Fruit fly (Drosophila melanogaster) whole organism, embryonic: ENCODE results near the gene Vlet.

Experiments used
- Ada2b ChIP-seq: fragments of 200-800 bp; sonication (Bioruptor generic); IDR thresholded peaks from 2 replicates; pipeline ENCODE4 v1.3.6; 2022; ENCODE audit warnings: missing biosample characterization, missing genetic modification characterization
- B-H1 ChIP-seq: fragments of 200-800 bp; sonication (Bioruptor generic); IDR thresholded peaks from 3 replicates; pipeline ENCODE4 v1.3.6; 2022; ENCODE audit warnings: missing biosample characterization, missing genetic modification characterization
- CG10654 ChIP-seq: fragments of 200-800 bp; sonication (Bioruptor generic); optimal IDR thresholded peaks from 2 replicates; lab custom pipeline; 2016; ENCODE audit warnings: missing biosample characterization, missing genetic modification characterization
- CG12155 ChIP-seq: fragments of 200-800 bp; sonication (Bioruptor generic); optimal IDR thresholded peaks from 3 replicates; lab custom pipeline; 2016; ENCODE audit warnings: missing biosample characterization, missing genetic modification characterization
- CG1233 ChIP-seq: fragments of 200-800 bp; sonication (Bioruptor generic); optimal IDR thresholded peaks from 4 replicates; lab custom pipeline; 2018; ENCODE audit warnings: missing biosample characterization, mild to moderate bottlenecking, missing genetic modification characterization
- CG17829 ChIP-seq: fragments of 200-800 bp; optimal IDR thresholded peaks from 2 replicates; lab custom pipeline; 2019; ENCODE audit warnings: missing biosample characterization, mild to moderate bottlenecking, missing genetic modification characterization, moderate library complexity
- CG2875 ChIP-seq: fragments of 200-800 bp; sonication (Bioruptor generic); optimal IDR thresholded peaks from 2 replicates; lab custom pipeline; 2017; ENCODE audit warnings: missing biosample characterization, mild to moderate bottlenecking, missing genetic modification characterization, missing genetic modification reagents
- CG31224 ChIP-seq: fragments of 200-800 bp; sonication (Bioruptor generic); IDR thresholded peaks from 2 replicates; pipeline ENCODE4 v1.3.6; 2022; ENCODE audit warnings: missing biosample characterization, missing genetic modification characterization
- CG33557 ChIP-seq: fragments of 200-800 bp; sonication (Bioruptor generic); optimal IDR thresholded peaks from 2 replicates; lab custom pipeline; 2019; ENCODE audit warnings: missing biosample characterization, mild to moderate bottlenecking, missing genetic modification characterization, moderate library complexity
- CG34224 ChIP-seq: fragments of 200-800 bp; sonication (Bioruptor generic); IDR thresholded peaks from 3 replicates; pipeline ENCODE4 v1.3.6; 2022; ENCODE audit warnings: missing biosample characterization, missing genetic modification characterization; ENCODE audit not compliant: partially characterized antibody
- CG34422 ChIP-seq: fragments of 200-800 bp; sonication (Bioruptor generic); IDR thresholded peaks from 3 replicates; pipeline ENCODE4 v1.3.6; 2022; ENCODE audit warnings: missing biosample characterization, missing genetic modification characterization
- CG4820 ChIP-seq: fragments of 200-800 bp; sonication (Bioruptor generic); optimal IDR thresholded peaks from 3 replicates; lab custom pipeline; 2016; ENCODE audit warnings: missing biosample characterization, missing genetic modification characterization
- CG4854 ChIP-seq: fragments of 200-800 bp; sonication (Bioruptor generic); optimal IDR thresholded peaks from 2 replicates; lab custom pipeline; 2016; ENCODE audit warnings: missing biosample characterization, missing genetic modification characterization, inconsistent platforms
- CG5953 ChIP-seq: fragments of 200-800 bp; sonication (Bioruptor generic); IDR thresholded peaks from 2 replicates; pipeline ENCODE4 v1.3.6; 2022; ENCODE audit warnings: missing biosample characterization, missing genetic modification characterization
- CG8359 ChIP-seq: fragments of 200-800 bp; sonication (Bioruptor generic); optimal IDR thresholded peaks from 2 replicates; lab custom pipeline; 2017; ENCODE audit warnings: missing biosample characterization, mild to moderate bottlenecking, missing genetic modification characterization, borderline replicate concordance
- CG9876 ChIP-seq: fragments of 200-800 bp; sonication (Bioruptor generic); optimal IDR thresholded peaks from 2 replicates; lab custom pipeline; 2016; ENCODE audit warnings: missing biosample characterization, missing genetic modification characterization
- Dip2 ChIP-seq: fragments of 200-800 bp; sonication (Bioruptor generic); IDR thresholded peaks from 2 replicates; pipeline ENCODE4 v1.3.6; 2022; ENCODE audit warnings: missing biosample characterization, missing genetic modification characterization
- Dip3 ChIP-seq: fragments of 200-800 bp; sonication (Bioruptor generic); optimal IDR thresholded peaks from 3 replicates; lab custom pipeline; 2016; ENCODE audit warnings: missing biosample characterization, missing genetic modification characterization
- H2.0 ChIP-seq: fragments of 200-800 bp; sonication (Bioruptor generic); IDR thresholded peaks from 2 replicates; pipeline ENCODE4 v1.3.6; 2022; ENCODE audit warnings: missing biosample characterization, missing genetic modification characterization
- Hr39 ChIP-seq: fragments of >200 bp; optimal IDR thresholded peaks from 2 replicates; lab custom pipeline; 2017
- Hr78 ChIP-seq, 2 experiments: fragments of 200-800 bp in 1 of 2; fragments of >200 bp in 1 of 2; sonication (Bioruptor generic) in 1 of 2; optimal IDR thresholded peaks; 2 replicates each; lab custom pipeline; 2017 to 2019; ENCODE audit warnings: missing biosample characterization in 2 of 2, missing genetic modification characterization in 2 of 2, mild to moderate bottlenecking in 1 of 2, moderate library complexity in 1 of 2
- Lim3 ChIP-seq: fragments of 200-800 bp; sonication (Bioruptor generic); IDR thresholded peaks from 2 replicates; pipeline ENCODE4 v1.3.6; 2022; ENCODE audit warnings: missing biosample characterization, missing genetic modification characterization
- NFAT ChIP-seq: fragments of 200-800 bp; sonication (Bioruptor generic); IDR thresholded peaks from 2 replicates; pipeline ENCODE4 v1.3.6; 2022; ENCODE audit warnings: missing biosample characterization, missing genetic modification characterization
- Stat92E ChIP-seq, 3 experiments: fragments of >200 bp in 2 of 3; fragments of 200-800 bp in 1 of 3; sonication (Bioruptor generic) in 1 of 3; optimal IDR thresholded peaks; 2 replicates each; lab custom pipeline; 2017 to 2019; ENCODE audit warnings: missing biosample characterization in 3 of 3, missing genetic modification characterization in 3 of 3, mild to moderate bottlenecking in 1 of 3, moderate library complexity in 1 of 3
- Xbp1 ChIP-seq: fragments of 200-800 bp; sonication (Bioruptor generic); optimal IDR thresholded peaks from 3 replicates; lab custom pipeline; 2016; ENCODE audit warnings: missing biosample characterization, mild to moderate bottlenecking, missing genetic modification characterization
- al ChIP-seq: fragments of 200-800 bp; sonication (Bioruptor generic); IDR thresholded peaks from 2 replicates; pipeline ENCODE4 v1.3.6; 2022; ENCODE audit warnings: missing biosample characterization, missing genetic modification characterization
- cas ChIP-seq: fragments of 200-800 bp; sonication (Bioruptor generic); IDR thresholded peaks from 2 replicates; pipeline ENCODE4 v1.3.6; 2022; ENCODE audit warnings: missing biosample characterization, missing genetic modification characterization
- corto ChIP-seq: fragments of 200-800 bp; sonication (Bioruptor generic); optimal IDR thresholded peaks from 2 replicates; lab custom pipeline; 2016; ENCODE audit warnings: missing biosample characterization, mild to moderate bottlenecking, missing genetic modification characterization, moderate library complexity
- croc ChIP-seq: fragments of 200-800 bp; sonication (Bioruptor generic); conservative IDR thresholded peaks from 3 replicates; pipeline ENCODE4 v1.3.6; 2022; ENCODE audit warnings: missing biosample characterization, missing genetic modification characterization
- crol ChIP-seq: fragments of 200-800 bp; sonication (Bioruptor generic); IDR thresholded peaks from 2 replicates; pipeline ENCODE4 v1.3.6; 2022; ENCODE audit warnings: missing biosample characterization, missing genetic modification characterization
- dati ChIP-seq: fragments of 200-800 bp; sonication (Bioruptor generic); IDR thresholded peaks from 2 replicates; pipeline ENCODE4 v1.3.6; 2022; ENCODE audit warnings: missing biosample characterization, missing genetic modification characterization
- dimm ChIP-seq: fragments of 200-800 bp; sonication (Bioruptor generic); IDR thresholded peaks from 2 replicates; pipeline ENCODE4 v1.3.6; 2022; ENCODE audit warnings: missing biosample characterization, missing genetic modification characterization
- dmrt99B ChIP-seq: fragments of 200-800 bp; sonication (Bioruptor generic); optimal IDR thresholded peaks from 2 replicates; lab custom pipeline; 2018; ENCODE audit warnings: missing biosample characterization, mild to moderate bottlenecking, missing genetic modification characterization, moderate library complexity
- ems ChIP-seq: fragments of 200-800 bp; sonication (Bioruptor generic); optimal IDR thresholded peaks from 3 replicates; lab custom pipeline; 2016; ENCODE audit warnings: missing biosample characterization, missing genetic modification characterization
- hth ChIP-seq: fragments of >200 bp; optimal IDR thresholded peaks from 2 replicates; lab custom pipeline; 2017; ENCODE audit warnings: inconsistent platforms
- jumu ChIP-seq: fragments of 200-800 bp; sonication (Bioruptor generic); optimal IDR thresholded peaks from 3 replicates; lab custom pipeline; 2016; ENCODE audit warnings: missing biosample characterization, missing genetic modification characterization
- lilli ChIP-seq: fragments of 200-800 bp; sonication (Bioruptor generic); optimal IDR thresholded peaks from 3 replicates; lab custom pipeline; 2016; ENCODE audit warnings: missing biosample characterization, missing genetic modification characterization
- maf-S ChIP-seq: fragments of 200-800 bp; sonication (Bioruptor generic); optimal IDR thresholded peaks from 2 replicates; lab custom pipeline; 2016; ENCODE audit warnings: missing biosample characterization, missing genetic modification characterization
- mirr ChIP-seq: fragments of 200-800 bp; sonication (Bioruptor generic); optimal IDR thresholded peaks from 3 replicates; lab custom pipeline; 2018; ENCODE audit warnings: missing biosample characterization, mild to moderate bottlenecking, missing genetic modification characterization
- nerfin-1 ChIP-seq: fragments of 200-800 bp; sonication (Bioruptor generic); optimal IDR thresholded peaks from 3 replicates; lab custom pipeline; 2019; ENCODE audit warnings: missing biosample characterization, mild to moderate bottlenecking, missing genetic modification characterization, moderate library complexity
- oc ChIP-seq: fragments of 200-800 bp; sonication (Bioruptor generic); optimal IDR thresholded peaks from 2 replicates; lab custom pipeline; 2018; ENCODE audit warnings: missing biosample characterization, mild to moderate bottlenecking, missing genetic modification characterization, moderate library complexity
- ranshi ChIP-seq: fragments of 200-800 bp; sonication (Bioruptor generic); IDR thresholded peaks from 2 replicates; pipeline ENCODE4 v1.3.6; 2022; ENCODE audit warnings: missing biosample characterization, missing genetic modification characterization
- schlank ChIP-seq: fragments of 200-800 bp; sonication (Bioruptor generic); optimal IDR thresholded peaks from 2 replicates; lab custom pipeline; 2018; ENCODE audit warnings: missing biosample characterization, mild to moderate bottlenecking, missing genetic modification characterization
- tap ChIP-seq: fragments of 200-800 bp; optimal IDR thresholded peaks from 3 replicates; lab custom pipeline; 2019; ENCODE audit warnings: missing biosample characterization, mild to moderate bottlenecking, missing genetic modification characterization, moderate library complexity
- tup ChIP-seq: fragments of 200-800 bp; sonication (Bioruptor generic); optimal IDR thresholded peaks from 2 replicates; lab custom pipeline; 2016; ENCODE audit warnings: missing biosample characterization, mild to moderate bottlenecking, missing genetic modification characterization, moderate library complexity
- twi ChIP-seq: fragments of 200-800 bp; optimal IDR thresholded peaks from 2 replicates; lab custom pipeline; 2019; ENCODE audit warnings: missing biosample characterization, mild to moderate bottlenecking, missing genetic modification characterization, moderate library complexity
- vfl ChIP-seq: fragments of 200-800 bp; sonication (Bioruptor generic); optimal IDR thresholded peaks from 2 replicates; lab custom pipeline; 2016; ENCODE audit warnings: missing biosample characterization, missing genetic modification characterization
- yki ChIP-seq: fragments of >200 bp; optimal IDR thresholded peaks from 3 replicates; lab custom pipeline; 2018
- z ChIP-seq: fragments of 200-800 bp; sonication (Bioruptor generic); IDR thresholded peaks from 3 replicates; pipeline ENCODE4 v1.3.6; 2022; ENCODE audit warnings: missing biosample characterization, missing genetic modification characterization
- zen2 ChIP-seq: fragments of 200-800 bp; sonication (Bioruptor generic); IDR thresholded peaks from 3 replicates; pipeline ENCODE4 v1.3.6; 2022; ENCODE audit warnings: missing biosample characterization, missing genetic modification characterization; ENCODE audit not compliant: partially characterized antibody

Vlet gene

DNA sequence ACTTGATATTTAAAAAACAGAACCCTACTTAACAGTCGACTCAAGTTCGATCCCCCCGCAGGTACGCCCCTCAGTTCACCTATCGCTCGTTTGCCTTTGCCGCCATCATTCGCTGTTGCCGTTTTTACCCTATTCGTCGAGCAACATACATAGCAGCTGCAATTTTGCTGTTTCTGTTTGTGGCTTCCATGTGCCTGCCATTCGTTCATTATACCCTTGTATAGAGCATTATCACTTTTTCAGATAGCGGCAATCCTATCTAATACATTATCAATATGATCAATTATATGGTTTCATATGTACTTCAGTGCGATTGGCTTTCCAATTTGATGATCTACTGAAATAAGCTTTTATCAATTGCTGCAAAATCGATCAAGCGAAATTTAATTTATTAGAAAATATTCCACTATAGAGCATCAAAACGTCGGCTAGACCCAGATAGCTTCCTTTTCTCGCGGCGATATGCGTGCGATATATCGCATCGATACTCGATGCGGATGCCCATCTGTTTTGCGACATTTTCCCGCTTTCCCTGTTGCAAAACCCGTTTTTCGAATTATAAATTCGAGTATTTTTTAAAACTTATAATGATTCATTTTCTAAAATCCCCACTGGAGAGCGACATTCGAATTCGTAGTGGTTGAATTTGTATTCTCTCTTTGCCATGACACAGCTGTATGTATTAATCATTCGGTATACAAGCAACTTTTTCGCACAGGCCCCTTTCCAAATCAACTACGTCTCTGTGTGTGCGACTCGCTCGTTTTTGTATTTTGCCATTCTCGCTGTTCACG is 37.7 kb upstream of the Vlet start (continued):
- TF ChIP-seq CG5953 (peak; percentile 55; the same call in 1 of the 2 replicates), schlank (tag; lab: Kevin White, UChicago) (peak; percentile 62), al (GFP tag; lab: Robert Waterston, UW) (peak; percentile 86), CG10654 (peak; percentile 76), z (GFP tag; lab: Robert Waterston, UW) (no peak), NFAT (GFP tag; lab: Robert Waterston, UW) (peak; percentile 61), nerfin-1 (tag; lab: Kevin White, UChicago) (peak; percentile 81), H2.0 (GFP tag; lab: Robert Waterston, UW) (peak; percentile 65), corto (peak; percentile 70), CG1233 (GFP tag; lab: Kevin White, UChicago) (peak; percentile 86), CG34224 (GFP tag; lab: Robert Waterston, UW) (peak; percentile 76), Dip2 (GFP tag; lab: Robert Waterston, UW) (no peak), Dip3 (GFP tag; lab: Kevin White, UChicago) (peak; percentile 83), zen2 (GFP tag; lab: Robert Waterston, UW) (peak; percentile 63; the same call in 1 of the 3 replicates), ems (GFP tag; lab: Kevin White, UChicago) (peak; percentile 83), CG17829 (tag; lab: Kevin White, UChicago) (peak; percentile 90), Hr78 (GFP tag; optimal IDR thresholded peaks at IDR 0.05; lab: Kevin White, UChicago) (peak in 1 of 2 experiments; percentile 57), Xbp1 (GFP tag; lab: Kevin White, UChicago) (peak; percentile 88), CG33557 (GFP tag; lab: Kevin White, UChicago) (peak; percentile 87), dimm (no peak), Hr39 (no peak), lilli (peak; percentile 83), Lim3 (GFP tag; lab: Robert Waterston, UW) (no peak; the same call in 1 of the 2 replicates), mirr (GFP tag; lab: Kevin White, UChicago) (peak; percentile 9), CG34422 (GFP tag; lab: Robert Waterston, UW) (peak; percentile 81), yki (lab: Kevin White, UChicago) (no peak), croc (GFP tag; lab: Robert Waterston, UW) (peak; percentile 82), B-H1 (GFP tag; lab: Robert Waterston, UW) (peak; percentile 65), maf-S (peak; percentile 69), twi (tag; lab: Kevin White, UChicago) (peak; percentile 91), CG9876 (GFP tag; lab: Kevin White, UChicago) (peak; percentile 71), dati (GFP tag; lab: Robert Waterston, UW) (peak; percentile 53; the same call in 1 of the 2 replicates), CG4820 (peak; percentile 84), vfl (GFP tag; lab: Kevin White, UChicago) (peak; percentile 77), hth (no peak), CG4854 (GFP tag; lab: Kevin White, UChicago) (peak; percentile 90), jumu (GFP tag; lab: Kevin White, UChicago) (peak; percentile 72), tup (GFP tag; lab: Kevin White, UChicago) (peak; percentile 48), crol (GFP tag; lab: Robert Waterston, UW) (peak; percentile 77), oc (tag; lab: Kevin White, UChicago) (peak; percentile 82), tap (peak; percentile 86), CG12155 (GFP tag; lab: Kevin White, UChicago) (peak; percentile 100), ranshi (GFP tag; lab: Robert Waterston, UW) (peak; percentile 73; the same call in 1 of the 2 replicates), CG31224 (GFP tag; lab: Robert Waterston, UW) (peak; percentile 60), Stat92E (GFP tag; optimal IDR thresholded peaks at IDR 0.05; lab: Kevin White, UChicago) (peak in 1 of 3 experiments; percentile 18), CG2875 (GFP tag; lab: Kevin White, UChicago) (peak; percentile 77), Ada2b (GFP tag; lab: Robert Waterston, UW) (peak; percentile 61), dmrt99B (peak; percentile 90), CG8359 (GFP tag; lab: Kevin White, UChicago) (peak; percentile 69), cas (peak; percentile 48; the same call in 1 of the 2 replicates)
